Fruit fly (Drosophila melanogaster): ENCODE measurements around the gene CG5611.

The CG5611 gene

dm6 chr3R:27613814-27614213 lies 22.0 kb downstream of the CG5611 start:
- TF ChIP-seq Snoo (tag; optimal IDR thresholded peaks at IDR 0.05) (no peak), EcR (GFP tag; optimal IDR thresholded peaks at IDR 0.05) (no peak), CG8301 (tag; optimal IDR thresholded peaks at IDR 0.05) (no peak), CG34367 (tag; optimal IDR thresholded peaks at IDR 0.05) (no peak), CG10348 (GFP tag; IDR thresholded peaks at IDR 0.05) (no peak), CG17806 (tag; optimal IDR thresholded peaks at IDR 0.05) (peak; percentile 8), CG8159 (tag; optimal IDR thresholded peaks at IDR 0.05) (peak; percentile 48), CG14655 (GFP tag; optimal IDR thresholded peaks at IDR 0.05) (no peak)

- TF ChIP-seq CG10348 (GFP tag; IDR thresholded peaks at IDR 0.05) (no peak), CG8159 (tag; optimal IDR thresholded peaks at IDR 0.05) (no peak), CG32121 (GFP tag; IDR thresholded peaks at IDR 0.05) (no peak), CG17806 (tag; optimal IDR thresholded peaks at IDR 0.05) (no peak), Ets98B (GFP tag; IDR thresholded peaks at IDR 0.05) (no peak), rn (GFP tag; IDR thresholded peaks at IDR 0.05) (no peak)
Measured at dm6 chr3R:27610622-27611021, 25.2 kb downstream of the CG5611 start.

dm6 chr3R:27609118-27610042 lies 26.5 kb downstream of the CG5611 start:
- TF ChIP-seq CG14655 (GFP tag; optimal IDR thresholded peaks at IDR 0.05) (no peak), CG10348 (GFP tag; IDR thresholded peaks at IDR 0.05) (no peak), gl (tag; optimal IDR thresholded peaks at IDR 0.05) (no peak), rn (GFP tag; IDR thresholded peaks at IDR 0.05) (no peak), fd96Ca (GFP tag; IDR thresholded peaks at IDR 0.05) (no peak), CG8301 (tag; optimal IDR thresholded peaks at IDR 0.05) (no peak), CG8159 (tag; optimal IDR thresholded peaks at IDR 0.05) (no peak), CG13204 (GFP tag; optimal IDR thresholded peaks at IDR 0.05) (no peak), CG4496 (GFP tag; IDR thresholded peaks at IDR 0.05) (no peak), Pif1B (GFP tag; optimal IDR thresholded peaks at IDR 0.05) (no peak), D1 (tag; optimal IDR thresholded peaks at IDR 0.05) (no peak), CG34367 (tag; optimal IDR thresholded peaks at IDR 0.05) (no peak), Pif1A (GFP tag; optimal IDR thresholded peaks at IDR 0.05) (no peak)

- TF ChIP-seq EcR (GFP tag; optimal IDR thresholded peaks at IDR 0.05): no peak
- 0 out of 3 replicates have a peak, but pooled peaks have one; percentile 8 for TF ChIP-seq fd96Ca (GFP tag; IDR thresholded peaks at IDR 0.05)
Measured at dm6 chr3R:27608536-27608935, 27.3 kb downstream of the CG5611 start.

dm6 chr3R:27608000-27608399 lies 27.9 kb downstream of the CG5611 start:
- TF ChIP-seq rn (GFP tag; IDR thresholded peaks at IDR 0.05): no peak
- 0 out of 2 replicates have a peak, but pooled peaks have one; percentile 13 for TF ChIP-seq Ets98B (GFP tag; IDR thresholded peaks at IDR 0.05)
- TF ChIP-seq Snoo (tag; optimal IDR thresholded peaks at IDR 0.05): no peak
- TF ChIP-seq gl (tag; optimal IDR thresholded peaks at IDR 0.05): no peak

dm6 chr3R:27607218-27607929 lies 28.5 kb downstream of the CG5611 start, which contains the start of the genes dsd and Tusp:
TSS of gene dsd (minus strand) at chr3R:27607396.
TSS of gene Tusp (plus strand) at chr3R:27607879.
- TF ChIP-seq CG34367 (tag; optimal IDR thresholded peaks at IDR 0.05): peak; percentile 30
- TF ChIP-seq CG8301 (tag; optimal IDR thresholded peaks at IDR 0.05): peak; percentile 32
- peak; percentile 56; the same call in 2 of the 3 replicates for TF ChIP-seq fd96Ca (GFP tag; IDR thresholded peaks at IDR 0.05)
- peak; percentile 3 for TF ChIP-seq CG9948 (tag; optimal IDR thresholded peaks at IDR 0.05)
- TF ChIP-seq CG32121 (GFP tag; IDR thresholded peaks at IDR 0.05): peak; percentile 59
- peak; percentile 44 for TF ChIP-seq Pif1A (GFP tag; optimal IDR thresholded peaks at IDR 0.05)
- TF ChIP-seq CG17806 (tag; optimal IDR thresholded peaks at IDR 0.05): peak; percentile 37
- peak; percentile 50 for TF ChIP-seq Snoo (tag; optimal IDR thresholded peaks at IDR 0.05)
- TF ChIP-seq Pif1B (GFP tag; optimal IDR thresholded peaks at IDR 0.05): peak; percentile 47
- TF ChIP-seq CG12605 (GFP tag; IDR thresholded peaks at IDR 0.05): no peak
- peak; percentile 62 for TF ChIP-seq Ets98B (GFP tag; IDR thresholded peaks at IDR 0.05)
- TF ChIP-seq CG13204 (GFP tag; optimal IDR thresholded peaks at IDR 0.05): no peak
- TF ChIP-seq CG4496 (GFP tag; IDR thresholded peaks at IDR 0.05): peak; percentile 81
- no peak for TF ChIP-seq D1 (tag; optimal IDR thresholded peaks at IDR 0.05)
- TF ChIP-seq EcR (GFP tag; optimal IDR thresholded peaks at IDR 0.05): no peak
- TF ChIP-seq CG10348 (GFP tag; IDR thresholded peaks at IDR 0.05): 0 out of 2 replicates have a peak, but pooled peaks have one; percentile 12
- TF ChIP-seq rn (GFP tag; IDR thresholded peaks at IDR 0.05): peak; percentile 38; the same call in 1 of the 2 replicates
- TF ChIP-seq gl (tag; optimal IDR thresholded peaks at IDR 0.05): no peak
- peak; percentile 64 for TF ChIP-seq CG15710 (tag; optimal IDR thresholded peaks at IDR 0.05)
- TF ChIP-seq CG8159 (tag; optimal IDR thresholded peaks at IDR 0.05): peak; percentile 52
- TF ChIP-seq CG14655 (GFP tag; optimal IDR thresholded peaks at IDR 0.05): peak; percentile 68

All from whole organism, pupa.